Fruit fly (Drosophila melanogaster) whole organism, embryonic: ENCODE measurements around the gene Muc68D.

ENCODE experiments used
- Atf3 ChIP-seq: fragments of 200-800 bp; sonication (Bioruptor generic); optimal IDR thresholded peaks from 3 replicates; lab custom pipeline; 2016; ENCODE audit warnings: missing biosample characterization, missing genetic modification characterization
- BtbVII ChIP-seq: fragments of 200-800 bp; sonication (Bioruptor generic); optimal IDR thresholded peaks from 3 replicates; lab custom pipeline; 2017; ENCODE audit warnings: missing biosample characterization, mild to moderate bottlenecking, missing genetic modification characterization
- CG10431 ChIP-seq: fragments of 200-800 bp; sonication (Bioruptor generic); optimal IDR thresholded peaks from 3 replicates; lab custom pipeline; 2018; ENCODE audit warnings: missing biosample characterization, mild to moderate bottlenecking, missing genetic modification characterization
- CG11398 ChIP-seq: fragments of 200-800 bp; sonication (Bioruptor generic); optimal IDR thresholded peaks from 2 replicates; lab custom pipeline; 2016; ENCODE audit warnings: missing biosample characterization, missing genetic modification characterization
- CG12071 ChIP-seq: fragments of 200-800 bp; sonication (Bioruptor generic); optimal IDR thresholded peaks from 3 replicates; lab custom pipeline; 2018; ENCODE audit warnings: missing biosample characterization, mild to moderate bottlenecking, missing genetic modification characterization
- CG1233 ChIP-seq: fragments of 200-800 bp; sonication (Bioruptor generic); optimal IDR thresholded peaks from 4 replicates; lab custom pipeline; 2018; ENCODE audit warnings: missing biosample characterization, mild to moderate bottlenecking, missing genetic modification characterization
- CG12391 ChIP-seq: fragments of 200-800 bp; sonication (Bioruptor generic); optimal IDR thresholded peaks from 3 replicates; lab custom pipeline; 2018; ENCODE audit warnings: missing biosample characterization, mild to moderate bottlenecking, missing genetic modification characterization, moderate library complexity
- CG12769 ChIP-seq: fragments of 200-800 bp; sonication (Bioruptor generic); optimal IDR thresholded peaks from 2 replicates; lab custom pipeline; 2019; ENCODE audit warnings: missing biosample characterization, mild to moderate bottlenecking, missing genetic modification characterization, moderate library complexity
- CG13296 ChIP-seq: fragments of 200-800 bp; sonication (Bioruptor generic); optimal IDR thresholded peaks from 3 replicates; lab custom pipeline; 2018; ENCODE audit warnings: missing biosample characterization, mild to moderate bottlenecking, missing genetic modification characterization
- CG17359 ChIP-seq: fragments of 200-800 bp; sonication (Bioruptor generic); optimal IDR thresholded peaks from 3 replicates; lab custom pipeline; 2018; ENCODE audit warnings: missing biosample characterization, mild to moderate bottlenecking, missing genetic modification characterization, moderate library complexity
- CG17912 ChIP-seq: fragments of 200-800 bp; sonication (Bioruptor generic); optimal IDR thresholded peaks from 2 replicates; lab custom pipeline; 2018; ENCODE audit warnings: missing biosample characterization, mild to moderate bottlenecking, missing genetic modification characterization
- CG3995 ChIP-seq: fragments of 200-800 bp; sonication (Bioruptor generic); optimal IDR thresholded peaks from 3 replicates; lab custom pipeline; 2016; ENCODE audit warnings: missing biosample characterization, missing genetic modification characterization
- CG5180 ChIP-seq: fragments of 200-800 bp; sonication (Bioruptor generic); optimal IDR thresholded peaks from 3 replicates; lab custom pipeline; 2017; ENCODE audit warnings: missing biosample characterization, missing genetic modification characterization, mild to moderate bottlenecking, moderate library complexity, missing genetic modification reagents
- CG6254 ChIP-seq: fragments of 200-800 bp; sonication (Bioruptor generic); optimal IDR thresholded peaks from 3 replicates; lab custom pipeline; 2017; ENCODE audit warnings: mild to moderate bottlenecking, missing biosample characterization, missing genetic modification reagents, missing genetic modification characterization
- CG6689 ChIP-seq: fragments of 200-800 bp; sonication (Bioruptor generic); IDR thresholded peaks from 2 replicates; pipeline ENCODE4 v1.3.6; 2022; ENCODE audit warnings: missing biosample characterization, missing genetic modification characterization
- CG6791 ChIP-seq: fragments of 200-800 bp; sonication (Bioruptor generic); IDR thresholded peaks from 3 replicates; pipeline ENCODE4 v1.3.6; 2022; ENCODE audit warnings: missing biosample characterization, missing genetic modification characterization; ENCODE audit not compliant: partially characterized antibody
- CG6813 ChIP-seq: fragments of 200-800 bp; sonication (Bioruptor generic); optimal IDR thresholded peaks from 2 replicates; lab custom pipeline; 2017; ENCODE audit warnings: missing biosample characterization, missing genetic modification characterization, mild to moderate bottlenecking, moderate library complexity, missing genetic modification reagents
- CG7786 ChIP-seq: fragments of 200-800 bp; sonication (Bioruptor generic); optimal IDR thresholded peaks from 2 replicates; lab custom pipeline; 2016; ENCODE audit warnings: missing biosample characterization, missing genetic modification characterization
- CG8388 ChIP-seq: fragments of 200-800 bp; sonication (Bioruptor generic); optimal IDR thresholded peaks from 2 replicates; lab custom pipeline; 2019; ENCODE audit warnings: missing biosample characterization, mild to moderate bottlenecking, missing genetic modification characterization, moderate library complexity
- CG8765 ChIP-seq: fragments of 200-800 bp; sonication (Bioruptor generic); IDR thresholded peaks from 2 replicates; pipeline ENCODE4 v1.3.6; 2022; ENCODE audit warnings: missing biosample characterization, missing genetic modification characterization
- CG9437 ChIP-seq: fragments of 200-800 bp; sonication (Bioruptor generic); optimal IDR thresholded peaks from 2 replicates; lab custom pipeline; 2018; ENCODE audit warnings: missing biosample characterization, mild to moderate bottlenecking, missing genetic modification characterization
- CG9797 ChIP-seq: fragments of 200-800 bp; sonication (Bioruptor generic); optimal IDR thresholded peaks from 3 replicates; lab custom pipeline; 2018; ENCODE audit warnings: missing biosample characterization, mild to moderate bottlenecking, missing genetic modification characterization
- Dek ChIP-seq: fragments of 200-800 bp; sonication (Bioruptor generic); optimal IDR thresholded peaks from 3 replicates; lab custom pipeline; 2019; ENCODE audit warnings: missing biosample characterization, mild to moderate bottlenecking, missing genetic modification characterization, moderate library complexity
- Dip3 ChIP-seq: fragments of 200-800 bp; sonication (Bioruptor generic); optimal IDR thresholded peaks from 3 replicates; lab custom pipeline; 2016; ENCODE audit warnings: missing biosample characterization, missing genetic modification characterization
- Doc2 ChIP-seq: fragments of 200-800 bp; sonication (Bioruptor generic); IDR thresholded peaks from 2 replicates; pipeline ENCODE4 v1.3.6; 2022; ENCODE audit warnings: missing biosample characterization, missing genetic modification characterization
- Dp ChIP-seq: fragments of 200-800 bp; sonication (Bioruptor generic); optimal IDR thresholded peaks from 2 replicates; lab custom pipeline; 2018; ENCODE audit warnings: missing biosample characterization, mild to moderate bottlenecking, missing genetic modification characterization, moderate library complexity
- Dref ChIP-seq: fragments of 200-800 bp; sonication (Bioruptor generic); IDR thresholded peaks from 2 replicates; pipeline ENCODE4 v1.3.6; 2022; ENCODE audit warnings: missing biosample characterization, missing genetic modification characterization
- Ets65A ChIP-seq: fragments of 200-800 bp; sonication (Bioruptor generic); peaks from one replicate; lab custom pipeline; 2016; ENCODE audit warnings: missing biosample characterization, missing genetic modification characterization
- HHEX ChIP-seq: fragments of 200-800 bp; sonication (Bioruptor generic); optimal IDR thresholded peaks from 3 replicates; lab custom pipeline; 2017; ENCODE audit warnings: missing biosample characterization, mild to moderate bottlenecking, missing genetic modification characterization, missing genetic modification reagents
- Mes4 ChIP-seq: fragments of 200-800 bp; sonication (Bioruptor generic); optimal IDR thresholded peaks from 2 replicates; lab custom pipeline; 2016; ENCODE audit warnings: missing biosample characterization, missing genetic modification characterization
- Optix ChIP-seq: fragments of 200-800 bp; sonication (Bioruptor generic); IDR thresholded peaks from 3 replicates; pipeline ENCODE4 v1.3.6; 2022; ENCODE audit warnings: missing biosample characterization, missing genetic modification characterization
- Rfx ChIP-seq: fragments of 200-800 bp; sonication (Bioruptor generic); IDR thresholded peaks from 2 replicates; pipeline ENCODE4 v1.3.6; 2022; ENCODE audit warnings: missing biosample characterization, missing genetic modification characterization
- bsh ChIP-seq, 2 experiments: fragments of 200-800 bp; sonication (Bioruptor generic); optimal IDR thresholded peaks; 2 replicates each; lab custom pipeline; 2017 to 2018; ENCODE audit warnings: mild to moderate bottlenecking in 2 of 2, missing biosample characterization in 2 of 2, missing genetic modification characterization in 2 of 2, moderate library complexity in 1 of 2
- caup ChIP-seq: fragments of 200-800 bp; sonication (Bioruptor generic); optimal IDR thresholded peaks from 3 replicates; lab custom pipeline; 2017; ENCODE audit warnings: missing biosample characterization, mild to moderate bottlenecking, missing genetic modification characterization, moderate library complexity; ENCODE audit not compliant: severe bottlenecking
- dati ChIP-seq: fragments of 200-800 bp; sonication (Bioruptor generic); IDR thresholded peaks from 2 replicates; pipeline ENCODE4 v1.3.6; 2022; ENCODE audit warnings: missing biosample characterization, missing genetic modification characterization
- dmrt11E ChIP-seq: fragments of 200-800 bp; sonication (Bioruptor generic); optimal IDR thresholded peaks from 3 replicates; lab custom pipeline; 2018; ENCODE audit warnings: missing biosample characterization, mild to moderate bottlenecking, missing genetic modification characterization, moderate library complexity
- dmrt99B ChIP-seq: fragments of 200-800 bp; sonication (Bioruptor generic); optimal IDR thresholded peaks from 2 replicates; lab custom pipeline; 2018; ENCODE audit warnings: missing biosample characterization, mild to moderate bottlenecking, missing genetic modification characterization, moderate library complexity
- fru ChIP-seq: fragments of >200 bp; optimal IDR thresholded peaks from 2 replicates; lab custom pipeline; 2017
- gsb ChIP-seq: fragments of 200-800 bp; sonication (Bioruptor generic); IDR thresholded peaks from 2 replicates; pipeline ENCODE4 v1.3.6; 2022; ENCODE audit warnings: missing biosample characterization, missing genetic modification characterization
- jigr1 ChIP-seq: fragments of 200-800 bp; sonication (Bioruptor generic); IDR thresholded peaks from 3 replicates; pipeline ENCODE4 v1.3.6; 2022; ENCODE audit warnings: missing biosample characterization, missing genetic modification characterization
- lab ChIP-seq: fragments of 200-800 bp; sonication (Bioruptor generic); optimal IDR thresholded peaks from 3 replicates; lab custom pipeline; 2017; ENCODE audit warnings: missing biosample characterization, missing genetic modification characterization, mild to moderate bottlenecking, moderate library complexity, missing genetic modification reagents
- maf-S ChIP-seq: fragments of 200-800 bp; sonication (Bioruptor generic); optimal IDR thresholded peaks from 2 replicates; lab custom pipeline; 2016; ENCODE audit warnings: missing biosample characterization, missing genetic modification characterization
- nerfin-1 ChIP-seq: fragments of 200-800 bp; sonication (Bioruptor generic); optimal IDR thresholded peaks from 3 replicates; lab custom pipeline; 2019; ENCODE audit warnings: missing biosample characterization, mild to moderate bottlenecking, missing genetic modification characterization, moderate library complexity
- oc ChIP-seq: fragments of 200-800 bp; sonication (Bioruptor generic); optimal IDR thresholded peaks from 2 replicates; lab custom pipeline; 2018; ENCODE audit warnings: missing biosample characterization, mild to moderate bottlenecking, missing genetic modification characterization, moderate library complexity
- phol ChIP-seq: fragments of 200-800 bp; sonication (Bioruptor generic); optimal IDR thresholded peaks from 3 replicates; lab custom pipeline; 2018; ENCODE audit warnings: missing biosample characterization, mild to moderate bottlenecking, missing genetic modification characterization, moderate library complexity
- pum ChIP-seq: fragments of 200-800 bp; sonication (Bioruptor generic); optimal IDR thresholded peaks from 2 replicates; lab custom pipeline; 2016; ENCODE audit warnings: missing biosample characterization, missing genetic modification characterization
- pzg ChIP-seq: fragments of 200-800 bp; sonication (Bioruptor generic); optimal IDR thresholded peaks from 3 replicates; lab custom pipeline; 2018; ENCODE audit warnings: missing biosample characterization, mild to moderate bottlenecking, missing genetic modification characterization, moderate library complexity
- scrt ChIP-seq: fragments of 200-800 bp; sonication (Bioruptor generic); optimal IDR thresholded peaks from 2 replicates; lab custom pipeline; 2018; ENCODE audit warnings: missing biosample characterization, mild to moderate bottlenecking, missing genetic modification characterization, moderate library complexity
- sens-2 ChIP-seq: fragments of 200-800 bp; sonication (Bioruptor generic); IDR thresholded peaks from 2 replicates; pipeline ENCODE4 v1.3.6; 2022; ENCODE audit warnings: missing biosample characterization, missing genetic modification characterization
- stwl ChIP-seq: fragments of 200-800 bp; sonication (Bioruptor generic); optimal IDR thresholded peaks from 3 replicates; lab custom pipeline; 2018; ENCODE audit warnings: missing biosample characterization, mild to moderate bottlenecking, missing genetic modification characterization, moderate library complexity
- wor ChIP-seq: fragments of 200-800 bp; sonication (Bioruptor generic); IDR thresholded peaks from 2 replicates; pipeline ENCODE4 v1.3.6; 2022; ENCODE audit warnings: missing biosample characterization, missing genetic modification characterization

Muc68D gene

DNA sequence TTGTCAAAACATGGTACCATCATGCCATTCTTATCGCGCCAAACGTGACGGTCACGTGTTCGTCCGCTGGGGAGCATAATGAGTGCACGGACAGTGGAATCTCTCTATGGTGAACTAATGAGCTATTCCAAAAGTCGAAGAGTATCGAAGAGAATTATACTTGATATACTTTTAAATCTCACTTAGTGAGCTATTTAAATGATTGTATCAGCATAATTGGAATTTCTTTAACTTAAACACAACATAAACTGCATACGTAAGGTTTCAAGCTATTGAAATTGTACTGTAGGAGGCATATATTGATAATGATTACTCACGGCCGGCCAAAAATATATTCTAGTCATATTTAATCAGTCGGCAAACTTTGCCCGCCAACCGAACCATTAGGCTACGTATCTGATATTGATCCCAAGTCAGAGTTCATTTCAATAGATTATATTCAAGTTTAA is 50.4 kb downstream of the Muc68D start (continued):
- TF ChIP-seq CG6689 (GFP tag; lab: Robert Waterston, UW) (no peak; the same call in 1 of the 2 replicates), CG9797 (no peak), Doc2 (GFP tag; lab: Robert Waterston, UW) (no peak), dmrt11E (no peak), CG12391 (tag; lab: Kevin White, UChicago) (no peak), CG7786 (GFP tag; lab: Kevin White, UChicago) (no peak), stwl (tag; lab: Kevin White, UChicago) (no peak), sens-2 (GFP tag; lab: Robert Waterston, UW) (no peak), bsh (GFP tag; optimal IDR thresholded peaks at IDR 0.05; lab: Kevin White, UChicago) (no peak), HHEX (GFP tag; lab: Kevin White, UChicago) (peak; percentile 8), CG9437 (GFP tag; lab: Kevin White, UChicago) (no peak), oc (no peak), dmrt99B (tag; lab: Kevin White, UChicago) (no peak), Dip3 (peak; percentile 20), phol (tag; lab: Kevin White, UChicago) (no peak), gsb (GFP tag; lab: Robert Waterston, UW) (peak; percentile 49), fru (lab: Kevin White, UChicago) (no peak), CG5180 (GFP tag; lab: Kevin White, UChicago) (no peak), CG12769 (tag; lab: Kevin White, UChicago) (peak; percentile 52), pzg (GFP tag; lab: Kevin White, UChicago) (no peak), CG17912 (GFP tag; lab: Kevin White, UChicago) (no peak), CG3995 (GFP tag; lab: Kevin White, UChicago) (no peak), Dref (no peak), CG1233 (GFP tag; lab: Kevin White, UChicago) (no peak), CG6254 (GFP tag; lab: Kevin White, UChicago) (no peak), jigr1 (no peak), Dek (no peak), CG10431 (GFP tag; lab: Kevin White, UChicago) (no peak), CG8388 (no peak), Ets65A (GFP tag; lab: Kevin White, UChicago) (no peak), Rfx (GFP tag; lab: Robert Waterston, UW) (peak; percentile 56), Mes4 (GFP tag; lab: Kevin White, UChicago) (no peak), CG6791 (GFP tag; lab: Robert Waterston, UW) (no peak), lab (GFP tag; lab: Kevin White, UChicago) (peak; percentile 55), Optix (GFP tag; lab: Robert Waterston, UW) (no peak), CG12071 (GFP tag; lab: Kevin White, UChicago) (no peak), dati (no peak), CG6813 (GFP tag; lab: Kevin White, UChicago) (no peak), Atf3 (GFP tag; lab: Kevin White, UChicago) (no peak), scrt (GFP tag; lab: Kevin White, UChicago) (no peak), pum (GFP tag; lab: Kevin White, UChicago) (no peak), nerfin-1 (tag; lab: Kevin White, UChicago) (no peak), wor (GFP tag; lab: Robert Waterston, UW) (no peak), BtbVII (GFP tag; lab: Kevin White, UChicago) (no peak), maf-S (no peak), CG17359 (no peak), CG11398 (GFP tag; lab: Kevin White, UChicago) (no peak), CG13296 (no peak), caup (GFP tag; lab: Kevin White, UChicago) (no peak), CG8765 (no peak), Dp (GFP tag; lab: Kevin White, UChicago) (no peak)
